Worm (Caenorhabditis elegans): ENCODE results near the gene nlp-14.

DNA sequence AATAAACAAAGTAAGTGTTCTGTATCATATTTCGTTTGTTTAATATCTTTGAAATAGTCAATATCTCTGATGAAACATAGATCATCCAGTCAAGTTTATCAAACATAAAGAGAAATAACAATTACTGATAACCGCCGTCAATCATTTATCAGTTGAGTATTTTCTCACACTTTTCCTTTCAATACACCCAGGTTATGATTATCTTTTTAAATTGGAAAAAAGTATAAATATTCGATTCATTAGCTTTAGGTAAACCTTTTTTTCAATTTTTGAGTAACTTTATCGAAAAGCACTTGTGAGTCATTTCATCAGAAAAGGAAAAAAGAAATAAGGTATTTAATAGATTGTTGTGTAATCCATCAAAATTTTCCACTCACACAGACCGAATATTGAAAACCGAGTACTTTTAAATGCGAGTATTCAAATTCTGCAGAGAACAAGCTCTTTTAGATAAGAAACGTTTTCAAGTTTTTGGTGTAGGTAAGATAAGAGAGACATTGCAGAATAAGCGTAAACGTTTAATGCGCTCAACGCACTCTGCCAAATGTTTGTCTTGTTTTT is 27.8 kb downstream of the nlp-14 start:
- TF ChIP-seq ceh-13 (GFP tag; optimal IDR thresholded peaks at IDR 0.05) (no peak), hmg-4 (GFP tag; optimal IDR thresholded peaks at IDR 0.05) (no peak), flt-1 (GFP tag; IDR thresholded peaks at IDR 0.05) (no peak), sea-1 (GFP tag; conservative IDR thresholded peaks at IDR 0.05) (no peak), tra-4 (tag; optimal IDR thresholded peaks at IDR 0.05) (no peak), ama-1 (optimal IDR thresholded peaks at IDR 0.05) (no peak)

All from whole organism, early embryonic.